Worm (Caenorhabditis elegans) whole organism, L4 larva: ENCODE measurements around the gene C29G2.6.
"Not testable (repeated sequence)": the region's sequence is repeated elsewhere in the genome, so short reads cannot be mapped to it uniquely, and the experiment has no call there.

Source experiments
- attf-4 ChIP-seq: sonication (generic microtip); optimal IDR thresholded peaks from 3 replicates; lab custom pipeline; 2017; ENCODE audit warnings: missing biosample characterization, missing genetic modification characterization
- fos-1 ChIP-seq: fragments of 150-350 bp; optimal IDR thresholded peaks from 2 replicates; lab custom pipeline; 2014; ENCODE audit warnings: missing biosample characterization, missing genetic modification characterization
- nhr-237 ChIP-seq: sonication (generic microtip); optimal IDR thresholded peaks from 2 replicates; lab custom pipeline; 2017; ENCODE audit warnings: missing biosample characterization, missing genetic modification characterization
- nhr-41 ChIP-seq: fragments of 200-800 bp; sonication (Bioruptor generic); IDR thresholded peaks from 2 replicates; pipeline ENCODE4 v1.3.6; 2022; ENCODE audit warnings: missing genetic modification reagents, missing genetic modification characterization, missing compliant biosample characterization
- nhr-76 ChIP-seq: fragments of 150-350 bp; optimal IDR thresholded peaks from 2 replicates; lab custom pipeline; 2014; ENCODE audit warnings: missing biosample characterization, missing genetic modification characterization
- spr-1 ChIP-seq: sonication (generic microtip); optimal IDR thresholded peaks from 2 replicates; lab custom pipeline; 2016; ENCODE audit warnings: mild to moderate bottlenecking, missing genetic modification characterization, missing compliant biosample characterization

DNA sequence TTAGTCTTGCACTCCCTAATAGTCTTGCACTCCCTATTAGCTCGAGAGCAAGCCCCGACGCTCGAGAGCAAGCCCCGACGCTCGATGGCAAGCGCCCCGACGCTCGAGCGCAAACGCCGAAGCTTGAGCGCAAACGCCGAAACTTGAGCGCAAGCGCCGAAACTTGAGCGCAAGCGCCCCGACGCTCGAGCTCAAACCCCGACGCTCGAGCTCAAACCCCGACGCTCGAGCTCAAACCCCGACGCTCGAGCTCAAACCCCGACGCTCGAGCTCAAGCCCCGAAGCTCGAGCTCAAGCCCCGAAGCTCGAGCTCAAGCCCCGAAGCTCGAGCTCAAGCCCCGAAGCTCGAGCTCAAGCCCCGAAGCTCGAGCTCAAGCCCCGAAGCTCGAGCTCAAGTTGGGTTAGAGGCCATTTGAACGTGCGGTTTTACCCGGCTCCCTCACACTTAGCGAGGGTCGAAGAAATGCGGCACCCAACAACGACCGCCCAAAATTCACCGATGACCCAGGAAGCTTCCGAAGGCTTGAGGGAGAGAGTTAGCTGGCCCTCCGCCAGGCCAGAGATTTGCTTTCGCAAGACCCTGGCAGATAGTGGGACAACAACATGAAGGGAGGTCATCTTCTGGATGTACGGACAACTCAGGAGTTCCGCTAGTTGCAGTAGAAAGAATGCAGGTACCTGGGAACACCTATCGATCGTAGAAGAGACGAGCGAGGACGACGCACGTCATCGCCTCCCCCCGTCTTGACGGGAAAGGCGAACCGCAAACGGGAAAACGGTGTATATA lies 49.3 kb upstream of the C29G2.6 start:
- not testable (repeated sequence) for TF ChIP-seq spr-1 (tag; lab: Kevin White, UChicago); nhr-76; nhr-41 (GFP tag; lab: Robert Waterston, UW); attf-4 (tag; lab: Kevin White, UChicago); nhr-237 (tag; lab: Kevin White, UChicago); fos-1 (tag; lab: Kevin White, UChicago)
